Fruit fly (Drosophila melanogaster) whole organism: ENCODE results near the gene SNRPG.

Source experiments
- CG8478 ChIP-seq: fragments of >200 bp; optimal IDR thresholded peaks from 2 replicates; lab custom pipeline; 2018; ENCODE audit warnings: inconsistent platforms
- pan ChIP-seq: fragments of >200 bp; optimal IDR thresholded peaks from 2 replicates; lab custom pipeline; 2017
- psq ChIP-seq: fragments of >200 bp; optimal IDR thresholded peaks from 2 replicates; lab custom pipeline; 2017

- TF ChIP-seq CG8478 (lab: Kevin White, UChicago) (no peak), psq (lab: Kevin White, UChicago) (no peak), pan (lab: Kevin White, UChicago) (no peak)
These were observed 24.3 kb upstream of the SNRPG start, which contains the start of gene CG15865 for dm6 chrX:16664405-16665064.
